Worm (Caenorhabditis elegans) whole organism, L3 larva: ENCODE measurements around the gene T06F4.1.

Experiments
- ZK546.5 ChIP-seq: sonication (generic microtip); optimal IDR thresholded peaks from 2 replicates; lab custom pipeline; 2017; ENCODE audit warnings: missing biosample characterization, missing genetic modification characterization
- aly-2 ChIP-seq: fragments of 150-350 bp; optimal IDR thresholded peaks from 2 replicates; lab custom pipeline; 2014; ENCODE audit warnings: missing biosample characterization, missing genetic modification characterization
- ama-1 ChIP-seq: fragments of 150-350 bp; optimal IDR thresholded peaks from 2 replicates; lab custom pipeline; 2018
- ceh-82 ChIP-seq: fragments of 150-350 bp; optimal IDR thresholded peaks from 2 replicates; lab custom pipeline; 2014; ENCODE audit warnings: missing biosample characterization, missing genetic modification characterization
- ceh-9 ChIP-seq: sonication (generic microtip); optimal IDR thresholded peaks from 2 replicates; lab custom pipeline; 2018; ENCODE audit warnings: missing biosample characterization, missing genetic modification characterization
- jun-1 ChIP-seq: fragments of 150-350 bp; optimal IDR thresholded peaks from 2 replicates; lab custom pipeline; 2014; ENCODE audit warnings: missing biosample characterization, missing genetic modification reagents, missing genetic modification characterization
- nhr-25 ChIP-seq: sonication (generic microtip); optimal IDR thresholded peaks from 2 replicates; lab custom pipeline; 2017; ENCODE audit warnings: missing biosample characterization, missing genetic modification characterization
- pqm-1 ChIP-seq: fragments of 150-350 bp; optimal IDR thresholded peaks from 2 replicates; lab custom pipeline; 2017; ENCODE audit warnings: missing biosample characterization, missing genetic modification characterization, inconsistent platforms
- zag-1 ChIP-seq: fragments of 150-350 bp; optimal IDR thresholded peaks from 2 replicates; lab custom pipeline; 2014; ENCODE audit warnings: missing biosample characterization, missing genetic modification characterization

DNA sequence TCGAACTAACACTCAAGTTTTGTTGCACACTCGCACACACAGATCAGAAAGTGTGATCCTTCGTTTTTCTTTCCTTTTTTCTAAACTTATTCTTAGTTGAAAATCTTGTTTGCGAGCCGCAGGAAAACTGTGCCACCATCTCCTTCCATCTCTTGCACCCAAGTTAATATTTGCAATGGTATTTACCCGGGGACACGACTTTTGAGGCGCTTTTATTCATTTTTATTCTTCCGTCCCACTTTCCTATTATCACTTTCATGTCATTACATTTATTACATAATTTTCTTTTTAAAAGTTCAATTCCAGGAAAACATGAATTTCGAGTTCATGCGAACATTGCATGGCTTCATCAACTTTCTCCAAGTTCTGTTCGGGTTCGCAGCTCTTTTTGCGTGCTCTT lies 35.9 kb upstream of the T06F4.1 start, which contains the start of gene F09F9.1:
- TF ChIP-seq jun-1 (tag; lab: Kevin White, UChicago) (no peak), zag-1 (tag; lab: Kevin White, UChicago) (no peak), aly-2 (no peak), ama-1 (lab: Kevin White, UChicago) (no peak), pqm-1 (tag; lab: Kevin White, UChicago) (no peak), ZK546.5 (tag; lab: Kevin White, UChicago) (no peak), ceh-9 (tag; lab: Kevin White, UChicago) (no peak), nhr-25 (tag; lab: Kevin White, UChicago) (no peak), ceh-82 (tag; lab: Kevin White, UChicago) (no peak)
